Worm (Caenorhabditis elegans): ENCODE data around the gene memi-3.
"Not testable (repeated sequence)": the region's sequence is repeated elsewhere in the genome, so short reads cannot be mapped to it uniquely, and the experiment has no call there.

memi-3 gene

DNA sequence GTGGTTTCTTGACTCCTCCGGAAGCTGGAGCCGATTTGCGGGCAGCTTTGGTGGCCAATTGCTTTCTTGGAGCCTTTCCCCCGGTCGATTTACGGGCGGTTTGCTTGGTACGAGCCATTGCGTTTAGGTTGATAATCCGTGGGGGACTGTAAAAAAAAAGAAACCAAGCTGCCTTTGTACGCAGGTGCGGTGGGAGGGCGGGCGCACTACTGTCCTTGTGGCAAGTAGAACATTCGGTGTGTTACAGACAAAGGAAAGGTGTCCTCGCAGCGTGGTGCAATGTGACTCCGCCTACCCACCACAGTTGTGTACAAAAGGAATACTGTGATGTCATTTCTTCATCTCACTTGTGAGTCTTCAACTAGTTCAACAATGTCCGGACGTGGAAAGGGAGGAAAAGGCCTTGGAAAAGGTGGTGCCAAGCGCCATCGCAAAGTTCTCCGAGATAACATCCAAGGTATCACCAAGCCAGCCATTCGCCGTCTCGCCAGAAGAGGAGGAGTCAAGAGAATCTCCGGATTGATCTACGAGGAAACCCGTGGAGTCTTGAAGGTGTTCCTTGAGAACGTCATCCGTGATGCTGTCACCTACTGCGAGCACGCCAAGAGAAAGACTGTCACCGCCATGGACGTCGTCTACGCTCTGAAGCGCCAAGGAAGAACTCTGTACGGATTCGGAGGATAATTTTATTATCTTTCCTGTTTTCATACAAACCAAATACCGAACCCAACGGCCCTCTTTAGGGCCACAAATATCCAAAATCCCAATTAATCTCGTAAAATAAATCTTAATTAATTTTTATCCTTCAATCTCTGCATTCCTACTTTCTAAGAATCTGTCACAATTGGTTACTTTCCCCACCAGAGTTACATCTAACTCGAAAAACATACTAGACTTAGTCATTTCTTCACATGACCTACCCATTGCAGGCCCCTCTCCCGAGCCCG lies 3.9 kb upstream of the memi-3 start, which contains the start of the genes his-63 and his-64:
Gene his-63, minus strand, starts transcription at position 118 of the 947 bp plus-strand sequence.
Gene his-64, plus strand, starts transcription at position 373 of the 947 bp plus-strand sequence.
- peak; percentile 3 for TF ChIP-seq ref-2 (tag; optimal IDR thresholded peaks at IDR 0.05)
- TF ChIP-seq sox-2 (GFP tag; IDR thresholded peaks at IDR 0.05) = peak; percentile 36

DNA sequence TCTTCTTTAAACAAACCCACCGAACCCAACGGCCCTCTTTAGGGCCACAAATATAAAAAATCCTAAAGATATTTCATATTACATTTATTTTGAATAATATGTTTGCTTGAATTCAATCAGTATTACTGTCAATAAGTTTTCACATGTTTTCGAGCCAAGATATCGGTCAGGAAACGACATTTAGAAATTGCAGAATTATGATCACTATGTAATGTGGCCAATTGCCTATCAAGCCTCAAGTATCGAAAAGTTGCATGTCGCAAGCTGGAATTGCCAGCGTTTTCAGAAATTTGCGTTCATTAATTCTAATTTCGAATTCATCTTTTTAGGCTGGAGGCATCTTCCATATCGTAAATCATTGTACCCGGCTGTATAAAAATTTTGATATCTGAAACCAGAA lies 1.7 kb downstream of the memi-3 start:
- TF ChIP-seq mec-3 (tag; optimal IDR thresholded peaks at IDR 0.05; ENCODE audit: borderline replicate concordance) (no peak), pax-1 (tag; optimal IDR thresholded peaks at IDR 0.05) (no peak), unc-86 (tag; optimal IDR thresholded peaks at IDR 0.05) (no peak), Y22D7AL.16 (tag; optimal IDR thresholded peaks at IDR 0.05) (no peak), C38D4.7 (GFP tag; optimal IDR thresholded peaks at IDR 0.05) (no peak), ceh-6 (GFP tag; optimal IDR thresholded peaks at IDR 0.05) (no peak), lim-6 (tag; optimal IDR thresholded peaks at IDR 0.05) (no peak), rnt-1 (tag; optimal IDR thresholded peaks at IDR 0.05) (no peak), pag-3 (tag; optimal IDR thresholded peaks at IDR 0.05; ENCODE audit: borderline replicate concordance) (no peak), T23F11.4 (GFP tag; optimal IDR thresholded peaks at IDR 0.05) (no peak), ceh-2 (tag; optimal IDR thresholded peaks at IDR 0.05) (no peak)

DNA sequence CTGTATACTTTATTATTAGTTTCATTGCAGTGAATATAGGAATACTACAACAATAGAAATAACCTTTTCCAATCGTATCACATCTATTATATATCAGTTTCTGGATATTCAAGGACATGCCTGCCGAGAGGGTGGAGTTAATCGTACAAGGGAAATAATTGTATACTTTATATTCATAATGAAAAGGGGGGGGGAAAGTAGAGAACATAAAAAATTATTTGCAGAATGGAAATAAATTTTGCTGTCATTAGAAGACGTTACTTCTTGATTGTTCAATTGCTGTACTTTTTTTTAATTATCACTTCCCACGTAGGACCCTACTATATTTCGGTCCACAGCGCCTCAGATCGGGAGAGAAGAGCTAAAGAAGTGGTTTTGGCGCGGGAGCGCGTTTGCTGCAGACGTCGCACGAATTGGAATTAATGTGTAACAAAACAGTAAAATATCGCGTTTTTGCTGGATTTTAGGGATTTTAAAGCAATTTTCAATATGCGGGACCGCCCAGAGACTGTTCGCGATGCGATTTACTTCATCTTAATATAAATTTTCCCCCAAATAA lies 4.8 kb downstream of the memi-3 start, which contains the start of gene dsl-6:
Gene dsl-6, minus strand, starts transcription at position 51 of the 559 bp plus-strand sequence.
- TF ChIP-seq K09A11.1 (tag; optimal IDR thresholded peaks at IDR 0.05; ENCODE audit: insufficient read depth); unc-86 (tag; optimal IDR thresholded peaks at IDR 0.05); ahr-1 (tag; optimal IDR thresholded peaks at IDR 0.05): not testable (repeated sequence)

DNA sequence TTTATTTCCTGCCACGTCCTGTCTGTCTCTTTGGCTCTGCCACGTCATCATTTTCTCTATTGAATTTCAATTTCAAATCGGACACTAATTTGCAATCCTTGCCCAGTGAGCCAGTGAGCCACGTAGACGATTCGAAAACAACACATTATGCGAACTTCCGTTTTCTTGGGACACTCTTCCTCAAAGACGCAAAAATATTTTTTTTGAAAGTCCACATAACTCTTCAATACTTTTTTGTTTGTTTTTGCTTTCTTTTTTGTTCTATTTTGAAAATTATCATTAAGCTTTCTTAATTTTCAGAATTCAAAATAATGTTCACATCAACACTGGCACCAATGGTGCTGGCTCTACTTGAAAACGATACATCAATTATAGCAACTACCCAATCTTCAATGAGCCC lies 8.9 kb downstream of the memi-3 start, which contains the start of gene tag-89:
Gene tag-89, plus strand, starts transcription at position 301 of the 400 bp plus-strand sequence.
- no peak for TF ChIP-seq ahr-1 (tag; optimal IDR thresholded peaks at IDR 0.05)

DNA sequence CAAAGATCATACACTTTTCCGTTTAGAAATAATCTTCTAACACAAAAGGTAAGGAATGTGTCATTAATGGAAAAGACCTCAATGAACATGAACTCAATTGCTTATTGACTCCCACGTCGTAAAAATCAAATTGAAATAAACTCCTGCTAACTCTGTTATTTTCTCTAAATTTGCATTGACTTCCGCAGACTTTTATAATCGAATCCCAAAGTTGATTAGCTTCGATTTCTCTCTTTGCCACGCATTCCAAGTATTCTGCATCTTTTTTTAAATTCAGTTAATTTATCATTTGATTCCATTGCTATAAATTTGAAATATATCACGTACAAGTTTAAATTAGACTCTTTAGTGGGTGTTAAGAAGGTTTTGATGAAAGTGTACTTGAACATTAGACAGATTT lies 14.5 kb downstream of the memi-3 start:
- TF ChIP-seq hlh-8 (tag; optimal IDR thresholded peaks at IDR 0.05) = no peak
- TF ChIP-seq unc-42 (tag; optimal IDR thresholded peaks at IDR 0.05) = peak; percentile 73

DNA sequence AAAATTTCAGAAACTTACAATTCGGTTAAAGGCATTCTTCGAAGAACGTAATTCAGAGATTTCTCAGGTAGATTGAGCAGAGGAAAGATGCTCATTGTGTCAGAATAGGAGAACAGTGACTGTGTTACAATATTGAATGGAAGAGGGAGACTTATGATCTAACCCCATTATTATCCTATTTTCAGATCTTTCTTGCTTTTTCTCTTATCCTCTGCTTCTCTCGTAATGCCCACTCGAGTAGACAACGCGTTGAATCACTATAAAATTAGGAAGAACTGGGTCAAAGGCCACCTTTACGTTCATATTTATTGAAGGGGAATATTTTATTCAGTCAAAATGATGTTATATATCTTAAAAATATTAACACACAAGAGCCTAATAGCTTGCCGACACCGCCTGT lies 23.9 kb downstream of the memi-3 start, which contains the start of gene fbxb-76:
Gene fbxb-76, minus strand, starts transcription at position 101 of the 400 bp plus-strand sequence.
- no peak for TF ChIP-seq pqm-1 (tag; optimal IDR thresholded peaks at IDR 0.05)
- no peak for TF ChIP-seq elt-2 (tag; optimal IDR thresholded peaks at IDR 0.05)
- TF ChIP-seq K09A11.1 (tag; optimal IDR thresholded peaks at IDR 0.05; ENCODE audit: insufficient read depth) = no peak
- no peak for TF ChIP-seq fkh-6 (tag; optimal IDR thresholded peaks at IDR 0.05)
- TF ChIP-seq ceh-2 (tag; optimal IDR thresholded peaks at IDR 0.05) = no peak
- TF ChIP-seq ceh-24 (tag; optimal IDR thresholded peaks at IDR 0.05) = no peak
- TF ChIP-seq pax-1 (tag; optimal IDR thresholded peaks at IDR 0.05) = no peak
- no peak for TF ChIP-seq pag-3 (tag; optimal IDR thresholded peaks at IDR 0.05; ENCODE audit: borderline replicate concordance)
- TF ChIP-seq fax-1 (tag; optimal IDR thresholded peaks at IDR 0.05) = no peak
- no peak for TF ChIP-seq ceh-34 (tag; optimal IDR thresholded peaks at IDR 0.05)
- TF ChIP-seq pha-2 (tag; optimal IDR thresholded peaks at IDR 0.05) = no peak
- TF ChIP-seq nhr-11 (tag; optimal IDR thresholded peaks at IDR 0.05) = no peak
- no peak for TF ChIP-seq syd-9 (tag; optimal IDR thresholded peaks at IDR 0.05)
- TF ChIP-seq sox-4 (tag; optimal IDR thresholded peaks at IDR 0.05) = no peak
- TF ChIP-seq rnt-1 (tag; optimal IDR thresholded peaks at IDR 0.05) = no peak
- no peak for TF ChIP-seq mec-3 (tag; optimal IDR thresholded peaks at IDR 0.05; ENCODE audit: borderline replicate concordance)
- TF ChIP-seq ttx-3 (tag; optimal IDR thresholded peaks at IDR 0.05) = no peak

Measured in whole organism, late embryonic.